Worm (Caenorhabditis elegans) whole organism, dauer: Measurements from ENCODE around the gene gcy-19.
"Not testable (repeated sequence)": the region's sequence is repeated elsewhere in the genome, so short reads cannot be mapped to it uniquely, and the experiment has no call there.

Experiments used
- unc-62 ChIP-seq: sonication (generic microtip); optimal IDR thresholded peaks from 2 replicates; lab custom pipeline; 2017; ENCODE audit warnings: missing biosample characterization, missing genetic modification reagents, missing genetic modification characterization

The gcy-19 gene

ce11 chrII:3222686-3223085 lies 36.5 kb downstream of the gcy-19 start, which contains the start of gene ZC239.13:
TSS of gene ZC239.13 (minus strand) at chrII:3222839.
- no peak for TF ChIP-seq unc-62 (GFP tag; lab: Kevin White, UChicago)

- no peak for TF ChIP-seq unc-62 (GFP tag; lab: Kevin White, UChicago)
These were observed 37.4 kb downstream of the gcy-19 start, which contains the start of gene ZC239.14 for ce11 chrII:3221730-3222129. TSS of gene ZC239.14 (minus strand) at chrII:3222034.

- no peak for TF ChIP-seq unc-62 (GFP tag; lab: Kevin White, UChicago)
These were observed 38.4 kb downstream of the gcy-19 start, which contains the start of gene ZC239.22 for ce11 chrII:3220723-3221122. TSS of gene ZC239.22 (minus strand) at chrII:3220823.

ce11 chrII:3215762-3216161 lies 43.4 kb downstream of the gcy-19 start, which contains the start of gene ZC239.3:
TSS of gene ZC239.3 (plus strand) at chrII:3216062.
- TF ChIP-seq unc-62 (GFP tag; lab: Kevin White, UChicago): not testable (repeated sequence)

DNA sequence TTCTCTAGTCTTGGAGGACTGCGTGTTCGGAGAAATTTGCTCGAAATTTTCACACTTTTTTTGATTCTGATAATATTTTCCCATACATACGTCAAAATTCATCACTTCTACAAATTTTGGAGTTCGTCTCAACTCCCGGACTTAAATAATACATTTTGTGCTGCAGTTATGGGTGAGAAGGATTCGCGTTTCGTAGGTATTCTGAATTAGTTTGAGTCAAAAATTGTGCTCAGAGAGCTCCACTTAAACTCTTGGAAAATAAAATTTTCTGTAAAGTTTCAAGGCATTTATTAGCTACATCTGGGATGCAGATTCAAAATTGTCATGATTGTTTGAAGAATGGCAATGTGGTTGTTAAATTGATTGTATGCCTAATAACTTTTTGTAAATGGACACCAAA lies 45.3 kb downstream of the gcy-19 start, which contains the start of gene ZC239.4:
TSS of gene ZC239.4 (plus strand) at position 301 of the 400 bp plus-strand sequence.
- no peak for TF ChIP-seq unc-62 (GFP tag; lab: Kevin White, UChicago)

ce11 chrII:3210365-3210764 lies 48.8 kb downstream of the gcy-19 start, which contains the start of gene ZC239.5:
TSS of gene ZC239.5 (plus strand) at chrII:3210665.
- TF ChIP-seq unc-62 (GFP tag; lab: Kevin White, UChicago): no peak

ce11 chrII:3209251-3209650 lies 49.9 kb downstream of the gcy-19 start, which contains the start of gene ZC239.6:
TSS of gene ZC239.6 (plus strand) at chrII:3209631.
- no peak for TF ChIP-seq unc-62 (GFP tag; lab: Kevin White, UChicago)

DNA sequence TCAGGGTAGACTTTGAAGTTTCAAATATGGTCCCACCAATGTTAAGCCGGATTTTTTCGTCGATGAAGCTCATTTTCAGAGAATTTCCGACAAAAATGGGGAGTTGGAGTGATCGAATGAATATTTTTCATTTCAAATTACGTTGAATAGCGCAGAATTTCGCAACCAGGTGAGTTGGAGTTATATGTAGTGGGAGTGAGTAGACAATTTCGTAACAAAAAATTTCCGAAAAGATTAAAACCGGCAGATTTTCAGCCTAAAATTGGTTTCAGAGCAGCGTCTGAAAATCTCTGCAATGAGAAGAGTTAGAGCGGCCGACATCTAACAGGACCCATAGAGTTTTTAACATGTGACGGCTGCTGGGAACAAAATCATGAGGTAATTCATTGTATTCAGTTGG lies 50.5 kb downstream of the gcy-19 start, which contains the start of gene sdz-35:
TSS of gene sdz-35 (minus strand) at position 101 of the 400 bp plus-strand sequence.
- TF ChIP-seq unc-62 (GFP tag; lab: Kevin White, UChicago): no peak

ce11 chrII:3206423-3206989 lies 52.6 kb downstream of the gcy-19 start, which contains the start of the genes ZC239.20 and ZC239.21:
TSS of gene ZC239.20 (minus strand) at chrII:3206523.
TSS of gene ZC239.21 (plus strand) at chrII:3206939.
- TF ChIP-seq unc-62 (GFP tag; lab: Kevin White, UChicago): no peak

ce11 chrII:3203415-3203814 lies 55.7 kb downstream of the gcy-19 start, which contains the start of gene sri-50:
TSS of gene sri-50 (plus strand) at chrII:3203715.
- TF ChIP-seq unc-62 (GFP tag; lab: Kevin White, UChicago): no peak

DNA sequence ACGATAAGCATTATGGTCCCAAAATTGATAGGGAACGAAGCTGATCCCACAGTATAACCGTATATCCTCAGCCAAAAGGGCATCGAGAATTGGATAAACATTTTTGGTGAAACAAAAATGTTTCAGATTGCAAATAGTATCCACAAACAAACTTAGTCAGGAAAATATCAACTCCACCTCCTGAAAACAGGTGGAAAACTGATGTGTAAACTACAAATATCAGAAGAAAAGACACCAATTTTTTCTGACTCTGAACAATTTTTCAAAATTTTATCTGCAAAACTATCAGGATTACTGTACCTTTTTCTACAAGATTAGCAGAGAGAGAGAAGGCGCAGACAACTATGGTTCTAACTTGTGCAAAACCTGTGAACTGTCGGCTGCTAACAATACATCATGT lies 56.6 kb downstream of the gcy-19 start, which contains the start of gene sri-53:
TSS of gene sri-53 (minus strand) at position 101 of the 400 bp plus-strand sequence.
- TF ChIP-seq unc-62 (GFP tag; lab: Kevin White, UChicago): no peak

DNA sequence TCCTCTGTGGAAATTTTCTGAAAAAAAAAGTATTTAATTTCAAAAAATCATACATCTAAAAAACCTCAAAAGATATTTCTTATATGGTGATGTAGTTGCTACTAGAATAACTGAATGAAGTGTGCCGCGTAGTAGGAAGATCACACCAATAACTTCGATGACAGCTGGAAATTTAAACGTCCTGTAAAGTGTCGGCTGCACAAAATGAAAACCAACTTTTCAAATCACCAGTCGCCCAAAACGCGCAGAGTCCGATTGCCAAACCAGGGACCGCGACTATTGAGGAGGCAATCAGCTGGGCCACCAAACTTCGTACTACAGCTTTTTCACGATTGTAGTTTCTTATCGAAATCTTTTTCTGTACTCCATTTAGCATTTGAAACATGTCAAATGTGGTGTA lies 57.9 kb downstream of the gcy-19 start, which contains the start of gene sri-48:
TSS of gene sri-48 (minus strand) at position 101 of the 400 bp plus-strand sequence.
- TF ChIP-seq unc-62 (GFP tag; lab: Kevin White, UChicago): not testable (repeated sequence)
